Worm (Caenorhabditis elegans) whole organism, midembryonic: ENCODE measurements around the gene F32H5.3.

Experiments used
- cog-1 ChIP-seq: sonication (generic microtip); optimal IDR thresholded peaks from 2 replicates; lab custom pipeline; 2016; ENCODE audit warnings: missing genetic modification characterization, missing compliant biosample characterization
- flt-1 ChIP-seq: fragments of 200-800 bp; sonication (Bioruptor generic); IDR thresholded peaks from 2 replicates; pipeline ENCODE4 v1.3.6; 2022; ENCODE audit warnings: missing genetic modification characterization, missing compliant biosample characterization
- ztf-23 ChIP-seq: fragments of 200-800 bp; sonication (Bioruptor generic); IDR thresholded peaks from 2 replicates; pipeline ENCODE4 v1.3.6; 2022; ENCODE audit warnings: missing genetic modification reagents, missing genetic modification characterization, missing compliant biosample characterization

ce11 chrV:13380980-13381379, 21.8 kb downstream of the F32H5.3 start, which contains the start of gene cpz-2:
- TF ChIP-seq flt-1 (GFP tag; lab: Robert Waterston, UW): no peak
- no peak for TF ChIP-seq cog-1
- no peak for TF ChIP-seq ztf-23 (GFP tag; lab: Robert Waterston, UW)
